Fruit fly (Drosophila melanogaster) whole organism, adult: ENCODE data around the gene RhoGAP5A.

Source experiments
- CG11617 ChIP-seq: fragments of 200-800 bp; sonication (Bioruptor generic); optimal IDR thresholded peaks from 2 replicates; lab custom pipeline; 2017; ENCODE audit warnings: mild to moderate bottlenecking, missing biosample characterization, missing genetic modification reagents, missing genetic modification characterization
- CG14711 ChIP-seq: fragments of 200-800 bp; sonication (Bioruptor generic); optimal IDR thresholded peaks from 2 replicates; lab custom pipeline; 2018; ENCODE audit warnings: missing biosample characterization, mild to moderate bottlenecking, missing genetic modification characterization, moderate library complexity
- CG5204 ChIP-seq: fragments of 200-800 bp; sonication (Bioruptor generic); optimal IDR thresholded peaks from 2 replicates; lab custom pipeline; 2016; ENCODE audit warnings: missing biosample characterization, missing genetic modification characterization
- CG7101 ChIP-seq: fragments of 200-800 bp; sonication (Bioruptor generic); optimal IDR thresholded peaks from 2 replicates; lab custom pipeline; 2018; ENCODE audit warnings: missing biosample characterization, mild to moderate bottlenecking, missing genetic modification characterization, moderate library complexity
- Clk ChIP-seq: fragments of 200-800 bp; sonication (Bioruptor generic); optimal IDR thresholded peaks from 2 replicates; lab custom pipeline; 2017; ENCODE audit warnings: missing biosample characterization, missing genetic modification characterization
- Crg-1 ChIP-seq: fragments of 200-800 bp; sonication (Bioruptor generic); optimal IDR thresholded peaks from 2 replicates; lab custom pipeline; 2016; ENCODE audit warnings: missing biosample characterization, missing genetic modification characterization
- bab1 ChIP-seq: fragments of 200-800 bp; sonication (Bioruptor generic); optimal IDR thresholded peaks from 3 replicates; lab custom pipeline; 2019; ENCODE audit warnings: missing biosample characterization, mild to moderate bottlenecking, missing genetic modification characterization, moderate library complexity
- cnc ChIP-seq, 2 experiments: fragments of >200 bp; optimal IDR thresholded peaks; 2 replicates each; lab custom pipeline; 2017
- ovo ChIP-seq: fragments of 200-800 bp; sonication (Bioruptor generic); optimal IDR thresholded peaks from 2 replicates; lab custom pipeline; 2016; ENCODE audit warnings: missing biosample characterization, missing genetic modification characterization

dm6 chrX:5648437-5648959, 29.9 kb upstream of the RhoGAP5A start, which contains the start of gene OtopLa:
- TF ChIP-seq CG14711 (tag; lab: Kevin White, UChicago): no peak
- TF ChIP-seq Clk (GFP tag; lab: Kevin White, UChicago): no peak
- no peak for TF ChIP-seq Crg-1 (GFP tag; lab: Kevin White, UChicago)
- peak; percentile 5 for TF ChIP-seq CG11617
- TF ChIP-seq ovo: no peak
- TF ChIP-seq cnc (optimal IDR thresholded peaks at IDR 0.05; lab: Kevin White, UChicago): no peak
- TF ChIP-seq bab1 (GFP tag; lab: Kevin White, UChicago): peak; percentile 15
- peak; percentile 20 for TF ChIP-seq CG7101 (tag; lab: Kevin White, UChicago)
- TF ChIP-seq CG5204 (GFP tag; lab: Kevin White, UChicago): peak; percentile 45
